In genomic region chrX:11340719-11341322, dm6 we compare ENCODE assay signal across 5 fruit fly cellular contexts.
TF ChIP-seq lines count a peak whose summit lies in the region.

No protein-coding gene starts in this region.

- no peak for TF ChIP-seq CTCF in whole organism, embryonic (GFP tag; optimal IDR thresholded peaks at IDR 0.05; lab: Kevin White, UChicago)

TF ChIP-seq in whole organism, adult, 20 proteins besides CTCF, POLR2A, EP300 and RAD21 (continues in another document):
- TF ChIP-seq pad (GFP tag; optimal IDR thresholded peaks at IDR 0.05; lab: Kevin White, UChicago): peak; percentile 97
- no peak for TF ChIP-seq Mnt (GFP tag; optimal IDR thresholded peaks at IDR 0.05; lab: Kevin White, UChicago)
- peak; percentile 29 for TF ChIP-seq CG1620 (GFP tag; optimal IDR thresholded peaks at IDR 0.05; lab: Kevin White, UChicago)
- peak; percentile 44 for TF ChIP-seq CG5204 (GFP tag; optimal IDR thresholded peaks at IDR 0.05; lab: Kevin White, UChicago)
- TF ChIP-seq CG12768 (GFP tag; optimal IDR thresholded peaks at IDR 0.05; lab: Kevin White, UChicago): no peak
- TF ChIP-seq CG14711 (tag; optimal IDR thresholded peaks at IDR 0.05; lab: Kevin White, UChicago): peak; percentile 9
- TF ChIP-seq CG7045 (GFP tag; optimal IDR thresholded peaks at IDR 0.05; lab: Kevin White, UChicago): peak; percentile 7
- peak; percentile 99 for TF ChIP-seq tj (GFP tag; optimal IDR thresholded peaks at IDR 0.05; lab: Kevin White, UChicago)
- TF ChIP-seq kay (GFP tag; lab: Kevin White, UChicago; ENCODE audit: borderline replicate concordance): no peak
- peak; percentile 16 for TF ChIP-seq cic (GFP tag; optimal IDR thresholded peaks at IDR 0.05; lab: Kevin White, UChicago)
- TF ChIP-seq toe (GFP tag; optimal IDR thresholded peaks at IDR 0.05; lab: Kevin White, UChicago): no peak
- TF ChIP-seq ovo (GFP tag; optimal IDR thresholded peaks at IDR 0.05; lab: Kevin White, UChicago): peak; percentile 36
- no peak for TF ChIP-seq CG33017 (tag; optimal IDR thresholded peaks at IDR 0.05; lab: Kevin White, UChicago)
- TF ChIP-seq CG7101 (tag; optimal IDR thresholded peaks at IDR 0.05; lab: Kevin White, UChicago): peak; percentile 23
- TF ChIP-seq bab1 (GFP tag; optimal IDR thresholded peaks at IDR 0.05; lab: Kevin White, UChicago): no peak
- TF ChIP-seq CG11617 (GFP tag; optimal IDR thresholded peaks at IDR 0.05; lab: Kevin White, UChicago): peak; percentile 34
- no peak for TF ChIP-seq cnc (optimal IDR thresholded peaks at IDR 0.05; lab: Kevin White, UChicago)
- no peak for TF ChIP-seq Crg-1 (GFP tag; optimal IDR thresholded peaks at IDR 0.05; lab: Kevin White, UChicago)
- no peak for TF ChIP-seq Clk (GFP tag; optimal IDR thresholded peaks at IDR 0.05; lab: Kevin White, UChicago)

TF ChIP-seq in whole organism, embryonic, 481 proteins besides CTCF, POLR2A, EP300 and RAD21 (continues in another document):
- TF ChIP-seq phol (tag; optimal IDR thresholded peaks at IDR 0.05; lab: Kevin White, UChicago) (peak; percentile 4), corto (GFP tag; optimal IDR thresholded peaks at IDR 0.05; lab: Kevin White, UChicago) (no peak), row (GFP tag; IDR thresholded peaks at IDR 0.05; lab: Robert Waterston, UW) (peak; percentile 69), CG4820 (GFP tag; optimal IDR thresholded peaks at IDR 0.05; lab: Kevin White, UChicago) (no peak), ci (GFP tag; IDR thresholded peaks at IDR 0.05; lab: Robert Waterston, UW) (peak; percentile 53; the same call in 1 of the 3 replicates), eyg (GFP tag; optimal IDR thresholded peaks at IDR 0.05; lab: Kevin White, UChicago) (no peak), CG5953 (GFP tag; IDR thresholded peaks at IDR 0.05; lab: Robert Waterston, UW) (no peak), CG7556 (GFP tag; optimal IDR thresholded peaks at IDR 0.05; lab: Kevin White, UChicago) (peak; percentile 9), Vsx1 (GFP tag; optimal IDR thresholded peaks at IDR 0.05; lab: Kevin White, UChicago) (no peak), eve (GFP tag; optimal IDR thresholded peaks at IDR 0.05; lab: Kevin White, UChicago) (no peak), wor (GFP tag; IDR thresholded peaks at IDR 0.05; lab: Robert Waterston, UW) (no peak), CG11696 (GFP tag; IDR thresholded peaks at IDR 0.05; lab: Robert Waterston, UW) (no peak), CG13424 (tag; optimal IDR thresholded peaks at IDR 0.05; lab: Kevin White, UChicago) (peak; percentile 14), ems (GFP tag; optimal IDR thresholded peaks at IDR 0.05; lab: Kevin White, UChicago) (no peak), pb (GFP tag; optimal IDR thresholded peaks at IDR 0.05; lab: Kevin White, UChicago) (no peak), Nf-YC (tag; optimal IDR thresholded peaks at IDR 0.05; lab: Kevin White, UChicago) (no peak), Hand (GFP tag; optimal IDR thresholded peaks at IDR 0.05; lab: Kevin White, UChicago) (no peak), GATAe (GFP tag; conservative IDR thresholded peaks at IDR 0.05; lab: Robert Waterston, UW) (no peak), ranshi (GFP tag; IDR thresholded peaks at IDR 0.05; lab: Robert Waterston, UW) (peak; percentile 12; the same call in 1 of the 2 replicates)

TF ChIP-seq in whole organism, prepupa, 60 proteins besides CTCF, POLR2A, EP300 and RAD21 (continues in another document):
- peak; percentile 35; the same call in 1 of the 3 replicates for TF ChIP-seq CG6163 (GFP tag; IDR thresholded peaks at IDR 0.05; lab: Robert Waterston, UW)
- TF ChIP-seq Smox (GFP tag; optimal IDR thresholded peaks at IDR 0.05; lab: Kevin White, UChicago): peak; percentile 33
- peak; percentile 63 for TF ChIP-seq Eip78C (GFP tag; lab: Kevin White, UChicago)
- peak; percentile 53; the same call in 2 of the 3 replicates for TF ChIP-seq eg (GFP tag; IDR thresholded peaks at IDR 0.05; lab: Robert Waterston, UW)
- peak; percentile 39 for TF ChIP-seq acj6 (GFP tag; optimal IDR thresholded peaks at IDR 0.05; lab: Kevin White, UChicago)
- TF ChIP-seq Sox15 (GFP tag; optimal IDR thresholded peaks at IDR 0.05; lab: Kevin White, UChicago): peak; percentile 5
- TF ChIP-seq Met (GFP tag; optimal IDR thresholded peaks at IDR 0.05; lab: Kevin White, UChicago): peak; percentile 4
- peak; percentile 74 for TF ChIP-seq svp (GFP tag; lab: Kevin White, UChicago)
- peak in 1 of 2 experiments; percentile 11 for TF ChIP-seq ss (GFP tag; optimal IDR thresholded peaks at IDR 0.05; lab: Kevin White, UChicago)
- peak in 1 of 2 experiments; percentile 15 for TF ChIP-seq salr (GFP tag; optimal IDR thresholded peaks at IDR 0.05; lab: Kevin White, UChicago)
- TF ChIP-seq CG6854 (GFP tag; optimal IDR thresholded peaks at IDR 0.05; lab: Kevin White, UChicago): no peak
- TF ChIP-seq fd85E (GFP tag; optimal IDR thresholded peaks at IDR 0.05; lab: Kevin White, UChicago): no peak
- TF ChIP-seq CG32006 (GFP tag; optimal IDR thresholded peaks at IDR 0.05; lab: Kevin White, UChicago): peak; percentile 53
- peak; percentile 29 for TF ChIP-seq CG31627 (GFP tag; optimal IDR thresholded peaks at IDR 0.05; lab: Kevin White, UChicago)
- TF ChIP-seq CG6276 (GFP tag; optimal IDR thresholded peaks at IDR 0.05; lab: Kevin White, UChicago): no peak
- TF ChIP-seq CG6808 (GFP tag; optimal IDR thresholded peaks at IDR 0.05; lab: Kevin White, UChicago): no peak
- TF ChIP-seq Ets96B (tag; optimal IDR thresholded peaks at IDR 0.05; lab: Kevin White, UChicago): peak; percentile 14
- no peak for TF ChIP-seq Ets21C (GFP tag; optimal IDR thresholded peaks at IDR 0.05; lab: Kevin White, UChicago)
- TF ChIP-seq Sox14 (GFP tag; optimal IDR thresholded peaks at IDR 0.05; lab: Kevin White, UChicago): peak; percentile 4
- TF ChIP-seq lz (GFP tag; optimal IDR thresholded peaks at IDR 0.05; lab: Kevin White, UChicago): peak; percentile 17

TF ChIP-seq in whole organism, pupa, 21 proteins besides CTCF, POLR2A, EP300 and RAD21:
- TF ChIP-seq CG8301 (tag; optimal IDR thresholded peaks at IDR 0.05; lab: Kevin White, UChicago) (peak; percentile 4), CG8159 (tag; optimal IDR thresholded peaks at IDR 0.05; lab: Kevin White, UChicago) (peak; percentile 1), CG10348 (GFP tag; IDR thresholded peaks at IDR 0.05; lab: Robert Waterston, UW) (no peak), Snoo (tag; optimal IDR thresholded peaks at IDR 0.05; lab: Kevin White, UChicago) (no peak), rn (GFP tag; IDR thresholded peaks at IDR 0.05; lab: Robert Waterston, UW) (no peak), CG12605 (GFP tag; IDR thresholded peaks at IDR 0.05; lab: Robert Waterston, UW) (no peak), CG15710 (tag; optimal IDR thresholded peaks at IDR 0.05; lab: Kevin White, UChicago) (peak; percentile 26), Ets98B (GFP tag; IDR thresholded peaks at IDR 0.05; lab: Robert Waterston, UW) (no peak), CG14655 (GFP tag; optimal IDR thresholded peaks at IDR 0.05; lab: Kevin White, UChicago) (peak; percentile 50), Pif1A (GFP tag; optimal IDR thresholded peaks at IDR 0.05; lab: Kevin White, UChicago) (peak; percentile 32), EcR (GFP tag; optimal IDR thresholded peaks at IDR 0.05; lab: Kevin White, UChicago) (peak; percentile 26), Pif1B (GFP tag; optimal IDR thresholded peaks at IDR 0.05; lab: Kevin White, UChicago) (no peak), CG9948 (tag; optimal IDR thresholded peaks at IDR 0.05; lab: Kevin White, UChicago) (peak; percentile 5), fd96Ca (GFP tag; IDR thresholded peaks at IDR 0.05; lab: Robert Waterston, UW) (no peak), D1 (tag; optimal IDR thresholded peaks at IDR 0.05; lab: Kevin White, UChicago) (no peak), CG13204 (GFP tag; optimal IDR thresholded peaks at IDR 0.05; lab: Kevin White, UChicago) (peak; percentile 21), CG17806 (tag; optimal IDR thresholded peaks at IDR 0.05; lab: Kevin White, UChicago) (no peak)

TF ChIP-seq in whole organism, wandering third instar larva, 38 proteins besides CTCF, POLR2A, EP300 and RAD21:
- no peak for TF ChIP-seq Abd-B (GFP tag; optimal IDR thresholded peaks at IDR 0.05; lab: Kevin White, UChicago)
- peak; percentile 1 for TF ChIP-seq fru (GFP tag; optimal IDR thresholded peaks at IDR 0.05; lab: Kevin White, UChicago)
- TF ChIP-seq woc (GFP tag; optimal IDR thresholded peaks at IDR 0.05; lab: Kevin White, UChicago): peak; percentile 13
- peak in 1 of 2 experiments; percentile 27 for TF ChIP-seq foxo (GFP tag; optimal IDR thresholded peaks at IDR 0.05; lab: Kevin White, UChicago)
